Worm (Caenorhabditis elegans) whole organism, L3 larva: ENCODE data around the gene C04E6.12.

Experiments
- ZK546.5 ChIP-seq: sonication (generic microtip); optimal IDR thresholded peaks from 2 replicates; lab custom pipeline; 2017; ENCODE audit warnings: missing biosample characterization, missing genetic modification characterization
- ama-1 ChIP-seq: fragments of 150-350 bp; optimal IDR thresholded peaks from 2 replicates; lab custom pipeline; 2018
- elt-3 ChIP-seq, 3 experiments: fragments of 150-350 bp in 1 of 3; sonication (generic microtip) in 2 of 3; optimal IDR thresholded peaks; 2 replicates in 2 of 3; 4 replicates in 1 of 3; lab custom pipeline; 2014 to 2017; ENCODE audit warnings: missing biosample characterization in 3 of 3, missing genetic modification characterization in 3 of 3
- fkh-10 ChIP-seq: sonication (generic microtip); optimal IDR thresholded peaks from 2 replicates; lab custom pipeline; 2017; ENCODE audit warnings: missing biosample characterization, missing genetic modification reagents, missing genetic modification characterization
- lin-39 ChIP-seq: fragments of 150-350 bp; optimal IDR thresholded peaks from 2 replicates; lab custom pipeline; 2018; ENCODE audit warnings: missing biosample characterization, missing genetic modification reagents, missing genetic modification characterization
- nhr-11 ChIP-seq: fragments of 150-350 bp; optimal IDR thresholded peaks from 2 replicates; lab custom pipeline; 2014; ENCODE audit warnings: missing biosample characterization, missing genetic modification characterization
- tbx-2 ChIP-seq: sonication (generic microtip); optimal IDR thresholded peaks from 2 replicates; lab custom pipeline; 2016; ENCODE audit warnings: mild to moderate bottlenecking, missing genetic modification characterization, missing compliant biosample characterization
- unc-39 ChIP-seq: sonication (generic microtip); optimal IDR thresholded peaks from 4 replicates; lab custom pipeline; 2017; ENCODE audit warnings: missing biosample characterization, missing genetic modification characterization
- unc-62 ChIP-seq: fragments of 150-350 bp; sonication (generic microtip); optimal IDR thresholded peaks from 4 replicates; lab custom pipeline; 2014; ENCODE audit warnings: missing biosample characterization, missing genetic modification reagents, missing genetic modification characterization

DNA sequence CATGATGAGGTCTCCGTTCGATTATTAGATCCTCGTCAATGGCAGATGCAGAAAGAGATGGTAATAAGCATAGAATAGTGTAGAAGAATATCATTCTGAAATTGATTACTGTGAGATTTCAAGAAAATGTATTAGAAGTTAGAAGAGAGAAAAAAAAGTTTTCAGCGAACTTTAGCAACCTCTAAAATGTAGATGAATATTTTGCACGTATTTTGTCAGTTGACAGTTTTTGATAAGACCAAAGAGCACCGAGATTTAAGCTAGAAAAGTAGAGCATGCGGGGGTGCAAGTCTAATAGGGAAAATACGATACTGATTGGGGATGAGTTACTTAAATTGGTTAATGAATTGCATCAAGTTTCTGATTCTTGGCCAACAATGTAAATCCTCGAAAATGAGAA is 35.0 kb upstream of the C04E6.12 start, which contains the start of gene M03F8.6:
- TF ChIP-seq fkh-10 (GFP tag; lab: Kevin White, UChicago), result no peak
- TF ChIP-seq tbx-2 (tag; lab: Kevin White, UChicago), result no peak
- no peak for TF ChIP-seq nhr-11 (tag; lab: Kevin White, UChicago)
- no peak for TF ChIP-seq lin-39 (tag; lab: Kevin White, UChicago)
- TF ChIP-seq elt-3 (tag; optimal IDR thresholded peaks at IDR 0.05; lab: Kevin White, UChicago), result no peak
- no peak for TF ChIP-seq unc-62 (GFP tag; lab: Kevin White, UChicago)
- no peak for TF ChIP-seq ZK546.5 (tag; lab: Kevin White, UChicago)
- no peak for TF ChIP-seq ama-1 (lab: Kevin White, UChicago)
- no peak for TF ChIP-seq unc-39 (tag; lab: Kevin White, UChicago)
